Fruit fly (Drosophila melanogaster) whole organism, pupa: ENCODE data around the gene sip3.
A peak's percentile ranks its signal among the peaks of the same experiment; 100 is the strongest.

Experiments
- CG10348 ChIP-seq: fragments of 200-800 bp; sonication (Bioruptor generic); IDR thresholded peaks from 2 replicates; pipeline ENCODE4 v1.3.6; 2022; ENCODE audit warnings: missing biosample characterization, missing genetic modification characterization
- CG12605 ChIP-seq: fragments of 200-800 bp; sonication (Bioruptor generic); IDR thresholded peaks from 2 replicates; pipeline ENCODE4 v1.3.6; 2022; ENCODE audit warnings: missing biosample characterization, missing genetic modification characterization
- CG13204 ChIP-seq: fragments of 200-800 bp; sonication (Bioruptor generic); optimal IDR thresholded peaks from 2 replicates; lab custom pipeline; 2018; ENCODE audit warnings: missing biosample characterization, mild to moderate bottlenecking, missing genetic modification characterization, moderate library complexity
- CG14655 ChIP-seq: fragments of 200-800 bp; sonication (Bioruptor generic); optimal IDR thresholded peaks from 3 replicates; lab custom pipeline; 2017; ENCODE audit warnings: mild to moderate bottlenecking, missing biosample characterization, missing genetic modification reagents, missing genetic modification characterization
- CG15710 ChIP-seq: fragments of 200-800 bp; sonication (Bioruptor generic); optimal IDR thresholded peaks from 2 replicates; lab custom pipeline; 2018; ENCODE audit warnings: missing biosample characterization, mild to moderate bottlenecking, missing genetic modification characterization, moderate library complexity
- CG17806 ChIP-seq: fragments of 200-800 bp; sonication (Bioruptor generic); optimal IDR thresholded peaks from 2 replicates; lab custom pipeline; 2018; ENCODE audit warnings: missing biosample characterization, mild to moderate bottlenecking, missing genetic modification characterization, moderate library complexity
- CG32121 ChIP-seq: fragments of 200-800 bp; sonication (Bioruptor generic); IDR thresholded peaks from 2 replicates; pipeline ENCODE4 v1.3.6; 2022; ENCODE audit warnings: missing biosample characterization, missing genetic modification characterization
- CG34367 ChIP-seq: fragments of 200-800 bp; sonication (Bioruptor generic); optimal IDR thresholded peaks from 2 replicates; lab custom pipeline; 2018; ENCODE audit warnings: missing biosample characterization, mild to moderate bottlenecking, missing genetic modification characterization
- CG4496 ChIP-seq: fragments of 200-800 bp; sonication (Bioruptor generic); IDR thresholded peaks from 3 replicates; pipeline ENCODE4 v1.3.6; 2022; ENCODE audit warnings: missing biosample characterization, missing genetic modification characterization
- CG8159 ChIP-seq: fragments of 200-800 bp; sonication (Bioruptor generic); optimal IDR thresholded peaks from 3 replicates; lab custom pipeline; 2018; ENCODE audit warnings: missing biosample characterization, mild to moderate bottlenecking, missing genetic modification characterization, moderate library complexity
- CG8301 ChIP-seq: fragments of 200-800 bp; sonication (Bioruptor generic); optimal IDR thresholded peaks from 2 replicates; lab custom pipeline; 2018; ENCODE audit warnings: missing biosample characterization, mild to moderate bottlenecking, missing genetic modification characterization
- CG9948 ChIP-seq: fragments of 200-800 bp; sonication (Bioruptor generic); optimal IDR thresholded peaks from 2 replicates; lab custom pipeline; 2018; ENCODE audit warnings: missing biosample characterization, mild to moderate bottlenecking, missing genetic modification characterization, moderate library complexity
- D1 ChIP-seq: fragments of 200-800 bp; sonication (Bioruptor generic); optimal IDR thresholded peaks from 2 replicates; lab custom pipeline; 2018; ENCODE audit warnings: missing biosample characterization, mild to moderate bottlenecking, missing genetic modification characterization, moderate library complexity
- EcR ChIP-seq: fragments of 200-800 bp; sonication (Bioruptor generic); optimal IDR thresholded peaks from 3 replicates; lab custom pipeline; 2019; ENCODE audit warnings: missing biosample characterization, missing genetic modification characterization, mild to moderate bottlenecking, moderate library complexity, missing genetic modification reagents
- Ets98B ChIP-seq: fragments of 200-800 bp; sonication (Bioruptor generic); IDR thresholded peaks from 2 replicates; pipeline ENCODE4 v1.3.6; 2022; ENCODE audit warnings: missing biosample characterization, missing genetic modification characterization
- Pif1A ChIP-seq: fragments of 200-800 bp; sonication (Bioruptor generic); optimal IDR thresholded peaks from 3 replicates; lab custom pipeline; 2016; ENCODE audit warnings: missing biosample characterization, missing genetic modification characterization
- Pif1B ChIP-seq: fragments of 200-800 bp; sonication (Bioruptor generic); optimal IDR thresholded peaks from 3 replicates; lab custom pipeline; 2016; ENCODE audit warnings: missing biosample characterization, missing genetic modification characterization
- Snoo ChIP-seq: fragments of 200-800 bp; sonication (Bioruptor generic); optimal IDR thresholded peaks from 3 replicates; lab custom pipeline; 2017; ENCODE audit warnings: missing biosample characterization, mild to moderate bottlenecking, missing genetic modification characterization, inconsistent platforms
- fd96Ca ChIP-seq: fragments of 200-800 bp; sonication (Bioruptor generic); IDR thresholded peaks from 3 replicates; pipeline ENCODE4 v1.3.6; 2022; ENCODE audit warnings: missing biosample characterization, missing genetic modification characterization
- gl ChIP-seq: fragments of 200-800 bp; sonication (Bioruptor generic); optimal IDR thresholded peaks from 2 replicates; lab custom pipeline; 2018; ENCODE audit warnings: missing biosample characterization, mild to moderate bottlenecking, missing genetic modification characterization

The sip3 gene

DNA sequence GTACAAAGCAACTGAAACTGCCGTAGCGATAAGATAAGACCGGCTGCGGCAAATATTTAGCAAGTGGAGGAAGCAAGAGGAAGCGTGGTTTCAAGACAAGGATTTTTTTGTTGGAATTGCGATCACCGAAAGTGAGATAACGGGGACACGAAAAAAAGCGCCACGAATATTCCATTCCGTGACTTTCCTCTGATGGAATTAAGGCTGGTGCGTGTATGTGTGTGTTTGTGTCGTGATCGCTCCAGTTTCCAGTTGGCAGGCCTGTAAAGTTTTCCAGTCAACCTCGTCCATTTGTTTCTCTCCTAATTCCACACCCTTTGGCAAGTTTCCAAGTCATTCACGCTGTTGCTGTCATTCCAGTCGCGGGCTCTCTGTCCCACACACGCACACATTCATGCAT, 45.7 kb upstream of the sip3 start:
- TF ChIP-seq D1 (tag; lab: Kevin White, UChicago) (no peak), CG34367 (tag; lab: Kevin White, UChicago) (no peak), CG8159 (tag; lab: Kevin White, UChicago) (no peak), CG4496 (GFP tag; lab: Robert Waterston, UW) (no peak), CG9948 (no peak), CG17806 (tag; lab: Kevin White, UChicago) (no peak), gl (tag; lab: Kevin White, UChicago) (no peak), CG8301 (no peak), CG13204 (GFP tag; lab: Kevin White, UChicago) (no peak), Pif1A (GFP tag; lab: Kevin White, UChicago) (no peak), CG14655 (no peak)

DNA sequence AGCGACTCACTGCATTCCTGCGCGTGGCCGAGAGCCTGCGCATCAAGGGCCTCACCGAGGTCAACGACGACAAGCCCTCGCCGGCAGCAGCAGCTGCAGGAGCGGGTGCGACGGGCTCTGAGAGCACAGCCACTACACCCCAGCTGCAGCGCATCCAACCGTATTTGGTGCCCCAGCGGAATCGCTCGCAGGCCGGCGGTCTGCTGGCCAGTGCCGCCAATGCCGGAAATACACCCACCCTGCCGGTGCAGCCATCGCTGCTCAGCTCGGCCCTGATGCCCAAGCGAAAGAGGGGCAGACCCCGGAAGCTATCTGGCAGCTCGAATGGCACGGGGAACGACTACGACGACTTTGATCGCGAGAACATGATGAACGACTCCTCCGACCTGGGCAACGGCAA, 44.2 kb upstream of the sip3 start:
- TF ChIP-seq Pif1B (no peak), CG13204 (GFP tag; lab: Kevin White, UChicago) (no peak), gl (tag; lab: Kevin White, UChicago) (no peak), CG8301 (no peak), CG14655 (no peak), EcR (GFP tag; lab: Kevin White, UChicago) (no peak)

DNA sequence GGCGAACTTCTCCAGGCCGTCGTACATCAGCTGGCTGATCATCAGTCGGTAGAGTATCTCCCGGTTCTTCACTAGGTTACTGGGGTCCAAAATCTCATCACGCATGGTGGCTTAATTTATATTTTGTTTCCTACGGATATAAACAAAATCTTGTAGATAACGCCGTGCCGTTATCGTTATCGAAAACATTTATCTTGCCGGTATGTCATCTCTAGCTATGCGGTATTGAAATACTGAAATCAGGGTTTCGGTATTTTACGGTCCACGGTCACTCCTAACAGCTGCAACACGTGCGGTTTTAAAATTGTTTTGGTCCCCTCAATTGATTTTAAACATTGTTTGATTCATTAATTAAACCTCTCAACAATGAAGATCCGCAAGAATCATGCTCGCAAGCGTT, 35.2 kb upstream of the sip3 start, which contains the start of the genes CstF50 and CG11563:
Gene CstF50 (minus strand): TSS at position 188 of the 400 bp plus-strand sequence.
Gene CG11563 (plus strand): TSS at position 260 of the 400 bp plus-strand sequence.
- no peak for TF ChIP-seq CG10348 (GFP tag; lab: Robert Waterston, UW)
- no peak for TF ChIP-seq Pif1B
- TF ChIP-seq fd96Ca (GFP tag; lab: Robert Waterston, UW), result no peak

DNA sequence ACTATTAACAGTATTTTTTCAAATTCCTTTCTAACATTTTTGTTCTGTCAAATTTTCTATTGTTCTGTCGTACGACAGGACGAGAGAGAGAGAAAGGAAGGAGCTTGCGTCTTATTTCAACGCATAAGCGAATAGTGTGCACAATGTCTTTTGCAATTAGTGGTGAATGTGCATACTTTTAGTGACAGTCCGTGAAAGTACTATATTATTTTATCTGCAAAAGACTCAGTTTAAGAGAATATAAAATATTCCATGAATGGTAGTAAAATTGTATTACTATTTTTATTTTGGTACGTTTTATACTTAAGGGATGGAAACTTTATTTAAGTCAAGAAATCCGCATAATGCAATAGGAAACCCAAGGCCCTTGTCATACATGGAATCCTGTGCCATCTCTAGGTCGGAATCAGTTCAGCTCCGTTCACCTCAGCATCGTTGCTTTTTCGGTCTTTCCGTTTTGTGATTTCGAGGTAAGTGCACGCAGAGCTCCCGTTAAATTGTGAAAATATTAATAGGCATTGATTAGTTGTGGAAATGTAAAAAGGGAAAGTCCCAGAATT, 33.9 kb upstream of the sip3 start, which contains the start of gene eEF1alpha2:
Gene eEF1alpha2 (plus strand): TSS at position 409 of the 560 bp plus-strand sequence.
- TF ChIP-seq Pif1B (no peak), CG32121 (no peak), CG10348 (GFP tag; lab: Robert Waterston, UW) (no peak)

DNA sequence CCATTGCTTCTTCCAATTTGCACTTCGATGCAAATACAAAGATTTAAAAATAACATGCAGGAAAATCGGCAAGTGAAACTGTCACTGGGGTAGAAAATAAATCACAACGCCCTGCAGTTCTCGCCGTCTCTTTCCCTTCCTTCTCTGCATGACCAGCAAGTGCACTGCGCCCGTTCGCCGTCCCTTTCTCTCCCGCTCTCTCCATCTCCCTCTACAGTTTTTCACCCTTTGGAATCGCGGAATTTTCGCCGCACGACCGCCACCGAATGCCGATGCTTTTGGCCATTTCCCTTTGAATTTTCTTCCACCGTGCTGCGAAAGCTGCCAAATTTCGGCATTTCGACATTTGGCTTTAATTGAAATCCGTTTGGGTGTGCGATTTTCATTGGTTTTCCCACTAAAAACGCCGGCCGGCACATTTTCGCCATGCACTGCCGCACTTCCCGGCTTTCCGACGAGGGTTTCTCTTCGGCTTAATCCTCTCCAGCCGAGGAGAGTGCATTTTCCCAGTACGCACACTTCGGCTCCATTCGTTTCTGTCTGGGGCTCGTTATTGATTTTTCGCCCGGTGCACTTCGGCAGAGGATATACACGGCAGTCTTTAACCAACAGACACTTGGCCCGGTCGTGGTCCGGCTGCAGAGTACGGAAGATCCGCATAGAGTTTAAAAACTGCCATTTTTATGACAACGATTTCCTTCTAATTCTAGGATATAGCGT, 32.8 kb upstream of the sip3 start:
- no peak for TF ChIP-seq EcR (GFP tag; lab: Kevin White, UChicago)
- peak; percentile 66 for TF ChIP-seq CG32121
- TF ChIP-seq Ets98B (GFP tag; lab: Robert Waterston, UW), result 0 out of 2 replicates have a peak, but pooled peaks have one; percentile 30

DNA sequence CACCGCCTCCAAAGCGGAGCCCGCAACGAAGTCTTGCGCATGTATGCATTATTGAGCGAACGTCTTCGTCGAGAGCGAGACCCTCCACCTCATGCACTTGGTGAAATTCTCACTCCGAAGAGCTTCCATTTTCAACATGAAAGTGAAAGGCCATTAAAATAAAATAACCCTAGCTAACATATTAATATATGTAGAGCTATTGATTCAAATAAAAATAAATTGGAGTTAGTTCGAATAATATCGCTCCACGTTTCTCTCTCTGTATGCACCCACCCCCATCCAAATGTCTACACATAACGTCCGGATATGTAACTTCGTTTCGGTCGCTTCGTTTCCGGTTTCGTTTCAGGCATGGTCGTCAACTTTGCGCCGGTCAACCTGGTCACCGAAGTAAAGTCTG, 30.7 kb upstream of the sip3 start:
- no peak for TF ChIP-seq CG13204 (GFP tag; lab: Kevin White, UChicago)
- TF ChIP-seq CG4496 (GFP tag; lab: Robert Waterston, UW), result peak; percentile 46; the same call in 1 of the 3 replicates
- peak; percentile 8 for TF ChIP-seq CG15710 (tag; lab: Kevin White, UChicago)
- no peak for TF ChIP-seq CG12605 (GFP tag; lab: Robert Waterston, UW)
- TF ChIP-seq CG8159 (tag; lab: Kevin White, UChicago), result no peak
- TF ChIP-seq CG17806 (tag; lab: Kevin White, UChicago), result no peak
- TF ChIP-seq fd96Ca (GFP tag; lab: Robert Waterston, UW), result 0 out of 3 replicates have a peak, but pooled peaks have one; percentile 40
- no peak for TF ChIP-seq CG32121
- TF ChIP-seq CG8301, result no peak
- no peak for TF ChIP-seq CG14655
- no peak for TF ChIP-seq Snoo (tag; lab: Kevin White, UChicago)
- TF ChIP-seq Pif1A (GFP tag; lab: Kevin White, UChicago), result no peak
- TF ChIP-seq EcR (GFP tag; lab: Kevin White, UChicago), result no peak
- TF ChIP-seq Ets98B (GFP tag; lab: Robert Waterston, UW), result no peak
- TF ChIP-seq D1 (tag; lab: Kevin White, UChicago), result no peak
- no peak for TF ChIP-seq CG9948
- no peak for TF ChIP-seq CG34367 (tag; lab: Kevin White, UChicago)

DNA sequence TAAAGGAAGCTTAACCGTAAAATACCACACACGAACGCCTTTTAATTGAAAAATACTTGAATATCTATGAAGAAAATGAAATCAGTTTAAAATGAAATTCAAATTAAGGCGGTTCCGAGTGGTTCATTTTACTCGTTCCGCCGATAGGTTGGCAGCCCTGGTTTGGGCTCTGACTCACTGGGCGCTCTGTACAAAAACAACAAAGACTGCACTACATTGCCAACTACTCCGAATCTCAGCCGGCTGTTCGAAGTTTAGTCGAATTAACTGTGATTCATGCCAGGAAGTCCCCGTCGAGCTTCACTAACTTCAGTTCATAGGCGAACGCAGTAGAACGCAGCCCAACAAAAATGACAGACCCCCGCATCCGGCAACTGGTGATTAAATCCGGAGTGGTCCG, 28.7 kb upstream of the sip3 start, which contains the start of gene Tbca:
Gene Tbca (plus strand): TSS at position 212 of the 400 bp plus-strand sequence.
- TF ChIP-seq CG12605 (GFP tag; lab: Robert Waterston, UW) (0 out of 2 replicates have a peak, but pooled peaks have one; percentile 8), CG4496 (GFP tag; lab: Robert Waterston, UW) (peak; percentile 61; the same call in 2 of the 3 replicates), CG17806 (tag; lab: Kevin White, UChicago) (peak; percentile 11), Pif1B (no peak), gl (tag; lab: Kevin White, UChicago) (peak; percentile 49)
- TF ChIP-seq, all 21 proteins: peak for 4
